Worm (Caenorhabditis elegans): ENCODE data around the gene tag-314.

- no peak for TF ChIP-seq ceh-40 (GFP tag; IDR thresholded peaks at IDR 0.05)
- no peak for TF ChIP-seq F10E7.11 (tag; optimal IDR thresholded peaks at IDR 0.05)
- TF ChIP-seq unc-130 (GFP tag; optimal IDR thresholded peaks at IDR 0.05), result no peak
- no peak for TF ChIP-seq unc-62 (GFP tag; optimal IDR thresholded peaks at IDR 0.05)
- no peak for TF ChIP-seq Y53F4B.3 (GFP tag; IDR thresholded peaks at IDR 0.05)
- TF ChIP-seq atf-7 (tag; optimal IDR thresholded peaks at IDR 0.05), result no peak
- no peak for TF ChIP-seq F22D6.2 (tag; optimal IDR thresholded peaks at IDR 0.05)
- no peak for TF ChIP-seq efl-1 (GFP tag; optimal IDR thresholded peaks at IDR 0.05)
- TF ChIP-seq nfyb-1 (GFP tag; IDR thresholded peaks at IDR 0.05), result no peak
- no peak for TF ChIP-seq snpc-4 (GFP tag; optimal IDR thresholded peaks at IDR 0.05)
- TF ChIP-seq snpc-4 (tag; optimal IDR thresholded peaks at IDR 0.05), result no peak
- TF ChIP-seq madf-8 (GFP tag; conservative IDR thresholded peaks at IDR 0.05), result no peak
- TF ChIP-seq F49E8.2 (tag; optimal IDR thresholded peaks at IDR 0.05; ENCODE audit: insufficient read depth), result no peak
- no peak for TF ChIP-seq nhr-179 (tag; optimal IDR thresholded peaks at IDR 0.05)
- no peak for TF ChIP-seq cebp-2 (GFP tag; IDR thresholded peaks at IDR 0.05)
Measured at ce11 chrV:10395173-10395766, 33.2 kb downstream of the tag-314 start, which contains the start of the genes col-151 and ugt-1.

Measured in whole organism, young adult.